Worm (Caenorhabditis elegans) whole organism, young adult: ENCODE data around the gene Y39H10B.2.

Experiments used
- B0261.1 ChIP-seq: sonication (generic microtip); optimal IDR thresholded peaks from 2 replicates; lab custom pipeline; 2016; ENCODE audit warnings: mild to moderate bottlenecking, missing genetic modification characterization, moderate library complexity, missing compliant biosample characterization
- C06A6.2 ChIP-seq: fragments of 200-800 bp; sonication (Bioruptor generic); conservative IDR thresholded peaks from 2 replicates; pipeline ENCODE4 v1.3.6; 2022; ENCODE audit warnings: missing genetic modification characterization, missing compliant biosample characterization
- C17E4.6 ChIP-seq: fragments of 200-800 bp; sonication (Bioruptor generic); IDR thresholded peaks from 2 replicates; pipeline ENCODE4 v1.3.6; 2022; ENCODE audit warnings: missing genetic modification reagents, missing genetic modification characterization, missing compliant biosample characterization
- F22D6.2 ChIP-seq: sonication (generic microtip); optimal IDR thresholded peaks from 2 replicates; lab custom pipeline; 2016; ENCODE audit warnings: mild to moderate bottlenecking, missing genetic modification characterization, missing compliant biosample characterization
- F49E8.2 ChIP-seq: sonication (generic microtip); optimal IDR thresholded peaks from 3 replicates; lab custom pipeline; 2017; ENCODE audit warnings: missing genetic modification characterization, mild to moderate bottlenecking, missing compliant biosample characterization, antibody characterized with exemption, moderate library complexity; ENCODE audit not compliant: insufficient read depth
- F52B5.7 ChIP-seq: sonication (generic microtip); optimal IDR thresholded peaks from 2 replicates; lab custom pipeline; 2016; ENCODE audit warnings: mild to moderate bottlenecking, missing genetic modification characterization, missing compliant biosample characterization
- K11D2.4 ChIP-seq: fragments of 200-800 bp; sonication (Bioruptor generic); IDR thresholded peaks from 2 replicates; pipeline ENCODE4 v1.3.6; 2022; ENCODE audit warnings: missing genetic modification reagents, missing genetic modification characterization, missing compliant biosample characterization
- T26A5.8 ChIP-seq: sonication (generic microtip); optimal IDR thresholded peaks from 2 replicates; lab custom pipeline; 2016; ENCODE audit warnings: missing genetic modification characterization, missing compliant biosample characterization
- Y53F4B.3 ChIP-seq: fragments of 200-800 bp; sonication (Bioruptor generic); IDR thresholded peaks from 2 replicates; pipeline ENCODE4 v1.3.6; 2022; ENCODE audit warnings: missing genetic modification reagents, missing genetic modification characterization, missing compliant biosample characterization
- Y79H2A.3 ChIP-seq: fragments of 200-800 bp; sonication (Bioruptor generic); conservative IDR thresholded peaks from 2 replicates; pipeline ENCODE4 v1.3.6; 2022; ENCODE audit warnings: missing genetic modification reagents, missing genetic modification characterization, missing compliant biosample characterization
- Y95B8A.8 ChIP-seq: fragments of 200-800 bp; sonication (Bioruptor generic); IDR thresholded peaks from 2 replicates; pipeline ENCODE4 v1.3.6; 2022; ENCODE audit warnings: missing genetic modification reagents, missing genetic modification characterization, missing compliant biosample characterization
- atf-7 ChIP-seq: sonication (generic microtip); optimal IDR thresholded peaks from 2 replicates; lab custom pipeline; 2017; ENCODE audit warnings: mild to moderate bottlenecking, missing genetic modification characterization, missing compliant biosample characterization
- athp-1 ChIP-seq: sonication (generic microtip); optimal IDR thresholded peaks from 2 replicates; lab custom pipeline; 2017; ENCODE audit warnings: mild to moderate bottlenecking, missing genetic modification characterization, missing compliant biosample characterization
- attf-6 ChIP-seq: fragments of 200-800 bp; sonication (Bioruptor generic); IDR thresholded peaks from 2 replicates; pipeline ENCODE4 v1.3.6; 2022; ENCODE audit warnings: missing genetic modification reagents, missing genetic modification characterization, missing compliant biosample characterization
- bed-1 ChIP-seq: fragments of 200-800 bp; sonication (Bioruptor generic); IDR thresholded peaks from 2 replicates; pipeline ENCODE4 v1.3.6; 2022; ENCODE audit warnings: missing genetic modification reagents, missing genetic modification characterization, missing compliant biosample characterization
- cebp-1 ChIP-seq, 2 experiments: fragments of 200-800 bp in 1 of 2; sonication (Bioruptor generic) in 1 of 2; sonication (generic microtip) in 1 of 2; IDR thresholded peaks in 1 of 2; optimal IDR thresholded peaks in 1 of 2; 2 replicates each; pipeline versions ENCODE4 v1.3.6 to Lab custom; 2017 to 2022; ENCODE audit warnings: missing compliant biosample characterization in 2 of 2, missing genetic modification characterization in 2 of 2, mild to moderate bottlenecking in 1 of 2, missing genetic modification reagents in 1 of 2, moderate library complexity in 1 of 2
- ceh-27 ChIP-seq: fragments of 200-800 bp; sonication (Bioruptor generic); optimal IDR thresholded peaks from 2 replicates; lab custom pipeline; 2018; ENCODE audit warnings: mild to moderate bottlenecking, missing genetic modification characterization, moderate library complexity, missing compliant biosample characterization
- dox-1 ChIP-seq: fragments of 200-800 bp; sonication (Bioruptor generic); IDR thresholded peaks from 2 replicates; pipeline ENCODE4 v1.3.6; 2022; ENCODE audit warnings: missing genetic modification reagents, missing genetic modification characterization, missing compliant biosample characterization
- him-1 ChIP-seq: sonication (generic microtip); optimal IDR thresholded peaks from 2 replicates; lab custom pipeline; 2016; ENCODE audit warnings: missing genotype, missing genetic modification reagents, missing genetic modification characterization, missing compliant biosample characterization
- hlh-12 ChIP-seq: sonication (generic microtip); optimal IDR thresholded peaks from 2 replicates; lab custom pipeline; 2016; ENCODE audit warnings: missing genetic modification characterization, missing compliant biosample characterization
- hmg-20 ChIP-seq: fragments of 200-800 bp; sonication (Bioruptor generic); IDR thresholded peaks from 2 replicates; pipeline ENCODE4 v1.3.6; 2022; ENCODE audit warnings: missing genetic modification reagents, missing genetic modification characterization, missing compliant biosample characterization
- hsf-1 ChIP-seq: fragments of 200-800 bp; sonication (Bioruptor generic); IDR thresholded peaks from 2 replicates; pipeline ENCODE4 v1.3.6; 2022; ENCODE audit warnings: missing genetic modification reagents, missing genetic modification characterization, missing compliant biosample characterization
- let-607 ChIP-seq, 2 experiments: fragments of 200-800 bp in 1 of 2; sonication (Bioruptor generic) in 1 of 2; sonication (generic microtip) in 1 of 2; optimal IDR thresholded peaks; 2 replicates each; lab custom pipeline; 2016 to 2018; ENCODE audit warnings: mild to moderate bottlenecking in 2 of 2, missing compliant biosample characterization in 2 of 2, missing genetic modification characterization in 2 of 2, moderate library complexity in 2 of 2, missing genotype in 1 of 2
- lin-26 ChIP-seq: fragments of 200-800 bp; sonication (Bioruptor generic); IDR thresholded peaks from 2 replicates; pipeline ENCODE4 v1.3.6; 2022; ENCODE audit warnings: missing genetic modification reagents, missing genetic modification characterization, missing compliant biosample characterization
- lin-54 ChIP-seq: fragments of 200-800 bp; sonication (Bioruptor generic); optimal IDR thresholded peaks from 2 replicates; lab custom pipeline; 2018; ENCODE audit warnings: mild to moderate bottlenecking, missing genetic modification characterization, missing compliant biosample characterization
- lir-1 ChIP-seq: fragments of 200-800 bp; sonication (Bioruptor generic); conservative IDR thresholded peaks from 2 replicates; pipeline ENCODE4 v1.3.6; 2022; ENCODE audit warnings: missing genetic modification reagents, missing genetic modification characterization, missing compliant biosample characterization
- mcd-1 ChIP-seq: fragments of 200-800 bp; sonication (Bioruptor generic); IDR thresholded peaks from 2 replicates; pipeline ENCODE4 v1.3.6; 2022; ENCODE audit warnings: missing genetic modification reagents, missing genetic modification characterization, missing compliant biosample characterization
- mel-28 ChIP-seq: sonication (generic microtip); optimal IDR thresholded peaks from 2 replicates; lab custom pipeline; 2016; ENCODE audit warnings: borderline replicate concordance, mild to moderate bottlenecking, missing genetic modification characterization, missing compliant biosample characterization
- mes-4 ChIP-seq: sonication (generic microtip); optimal IDR thresholded peaks from 2 replicates; lab custom pipeline; 2016; ENCODE audit warnings: missing genotype, missing genetic modification characterization, missing compliant biosample characterization
- mxl-1 ChIP-seq: sonication (generic microtip); optimal IDR thresholded peaks from 2 replicates; lab custom pipeline; 2016; ENCODE audit warnings: missing genetic modification characterization, missing compliant biosample characterization
- nfya-2 ChIP-seq: fragments of 200-800 bp; sonication (Bioruptor generic); IDR thresholded peaks from 2 replicates; pipeline ENCODE4 v1.3.6; 2022; ENCODE audit warnings: missing genetic modification reagents, missing genetic modification characterization, missing compliant biosample characterization
- nfyb-1 ChIP-seq: fragments of 200-800 bp; sonication (Bioruptor generic); IDR thresholded peaks from 2 replicates; pipeline ENCODE4 v1.3.6; 2022; ENCODE audit warnings: missing genetic modification reagents, missing genetic modification characterization, missing compliant biosample characterization
- nhr-90 ChIP-seq: sonication (generic microtip); optimal IDR thresholded peaks from 2 replicates; lab custom pipeline; 2016; ENCODE audit warnings: missing genotype, mild to moderate bottlenecking, missing genetic modification characterization, missing compliant biosample characterization
- pbrm-1 ChIP-seq: fragments of 200-800 bp; sonication (Bioruptor generic); IDR thresholded peaks from 2 replicates; pipeline ENCODE4 v1.3.6; 2022; ENCODE audit warnings: missing genetic modification reagents, missing genetic modification characterization, missing compliant biosample characterization
- rcor-1 ChIP-seq: fragments of 200-800 bp; sonication (Bioruptor generic); IDR thresholded peaks from 2 replicates; pipeline ENCODE4 v1.3.6; 2022; ENCODE audit warnings: missing genetic modification reagents, missing genetic modification characterization, missing compliant biosample characterization
- repo-1 ChIP-seq: sonication (generic microtip); optimal IDR thresholded peaks from 2 replicates; lab custom pipeline; 2017; ENCODE audit warnings: mild to moderate bottlenecking, missing genetic modification characterization, missing compliant biosample characterization
- snpc-1.3 ChIP-seq: sonication (generic microtip); optimal IDR thresholded peaks from 2 replicates; lab custom pipeline; 2017; ENCODE audit warnings: missing genetic modification characterization, mild to moderate bottlenecking, missing compliant biosample characterization, antibody characterized with exemption, moderate library complexity, missing genotype, missing genetic modification reagents; ENCODE audit not compliant: insufficient read depth
- snpc-4 ChIP-seq, 5 experiments: fragments of 150-350 bp in 1 of 5; sonication (generic microtip) in 4 of 5; optimal IDR thresholded peaks; 2 replicates each; lab custom pipeline; 2014 to 2018; ENCODE audit warnings: missing genetic modification characterization in 5 of 5, missing biosample characterization in 3 of 5, antibody characterized with exemption in 2 of 5, mild to moderate bottlenecking in 2 of 5, missing compliant biosample characterization in 2 of 5, missing genotype in 2 of 5, moderate library complexity in 2 of 5, missing genetic modification reagents in 1 of 5
- tbx-9 ChIP-seq: sonication (generic microtip); optimal IDR thresholded peaks from 2 replicates; lab custom pipeline; 2016; ENCODE audit warnings: borderline replicate concordance, missing genetic modification characterization, inconsistent platforms, missing compliant biosample characterization
- tlf-1 ChIP-seq: fragments of 200-800 bp; sonication (Bioruptor generic); optimal IDR thresholded peaks from 2 replicates; lab custom pipeline; 2018; ENCODE audit warnings: mild to moderate bottlenecking, missing genetic modification characterization, missing compliant biosample characterization
- zfh-2 ChIP-seq: fragments of 200-800 bp; sonication (Bioruptor generic); conservative IDR thresholded peaks from 2 replicates; pipeline ENCODE4 v1.3.6; 2022; ENCODE audit warnings: missing genetic modification reagents, missing genetic modification characterization, missing compliant biosample characterization

The Y39H10B.2 gene

DNA sequence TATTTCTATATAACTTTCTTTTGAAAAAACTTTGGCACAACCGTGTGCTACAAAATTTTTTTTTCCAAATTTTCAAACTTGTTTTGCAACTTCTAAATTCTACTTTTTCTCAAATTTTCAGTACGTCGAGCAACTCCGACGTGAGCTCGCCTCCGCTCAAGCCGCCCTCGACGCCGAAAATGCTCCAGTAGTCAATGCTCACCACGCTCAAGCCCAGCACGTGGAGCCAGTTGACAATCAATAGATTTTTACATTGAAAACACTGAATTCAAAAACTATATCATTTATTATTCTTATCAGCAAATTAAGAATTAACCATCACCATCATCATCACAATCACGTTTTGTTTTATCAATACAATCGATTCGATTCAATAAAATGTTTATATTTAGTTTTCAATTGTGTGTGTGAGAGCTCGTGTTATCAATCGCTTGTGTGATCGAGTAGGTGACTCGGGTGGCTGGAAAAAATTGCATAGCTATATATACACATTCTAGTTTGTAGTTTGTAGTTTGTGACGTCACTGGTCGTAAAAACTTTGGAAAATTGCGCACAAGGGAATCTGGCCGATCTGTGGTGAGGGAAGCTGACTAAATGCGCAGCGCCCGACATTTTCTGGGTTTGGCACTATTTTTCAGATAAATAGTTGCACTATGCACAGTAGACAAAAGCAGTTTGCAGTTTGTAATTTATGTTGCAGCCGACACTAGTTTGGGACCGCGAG is 34.1 kb upstream of the Y39H10B.2 start (continued):
- TF ChIP-seq Y53F4B.3 (GFP tag; lab: Robert Waterston, UW) (no peak), snpc-4 (GFP tag; optimal IDR thresholded peaks at IDR 0.05; lab: Kevin White, UChicago) (no peak), snpc-4 (tag; optimal IDR thresholded peaks at IDR 0.05; lab: Kevin White, UChicago) (peak in 3 of 4 experiments; percentile 55 to 75 (median 64)), athp-1 (tag; lab: Kevin White, UChicago) (peak; percentile 3), him-1 (tag; lab: Kevin White, UChicago) (no peak), B0261.1 (tag; lab: Kevin White, UChicago) (no peak), lir-1 (GFP tag; lab: Robert Waterston, UW) (no peak), hmg-20 (GFP tag; lab: Robert Waterston, UW) (no peak)

DNA sequence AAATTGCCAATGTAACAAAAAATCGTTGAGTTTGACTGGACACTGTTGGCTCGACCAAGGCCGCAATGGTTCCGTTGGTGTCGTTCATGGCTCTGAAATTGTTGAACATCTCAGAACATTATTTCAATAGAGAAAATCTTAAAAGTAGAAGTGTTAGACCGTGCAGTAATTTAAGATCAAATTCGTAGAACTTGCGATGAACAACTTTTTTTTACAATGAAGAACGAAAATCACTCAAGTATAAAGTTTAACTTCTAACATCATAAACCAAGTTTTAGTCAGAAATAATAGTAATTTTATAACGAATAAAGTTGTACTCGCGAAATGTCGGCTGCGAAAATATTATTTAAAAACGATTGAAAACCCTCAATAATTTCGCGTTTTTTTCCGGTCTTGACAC is 31.5 kb upstream of the Y39H10B.2 start, which contains the start of gene srx-41:
TSS of gene srx-41 (minus strand) at position 101 of the 400 bp plus-strand sequence.
- no peak for TF ChIP-seq C17E4.6 (GFP tag; lab: Robert Waterston, UW)
- TF ChIP-seq bed-1 (GFP tag; lab: Robert Waterston, UW): no peak
- TF ChIP-seq athp-1 (tag; lab: Kevin White, UChicago): no peak
- no peak for TF ChIP-seq atf-7 (tag; lab: Kevin White, UChicago)
- TF ChIP-seq mel-28: no peak
- TF ChIP-seq Y79H2A.3 (GFP tag; lab: Robert Waterston, UW): no peak

- no peak for TF ChIP-seq Y95B8A.8 (GFP tag; lab: Robert Waterston, UW)
- no peak for TF ChIP-seq lin-26 (GFP tag; lab: Robert Waterston, UW)
- TF ChIP-seq let-607 (tag; optimal IDR thresholded peaks at IDR 0.05; lab: Kevin White, UChicago): no peak
- no peak for TF ChIP-seq ceh-27
- no peak for TF ChIP-seq mxl-1
- no peak for TF ChIP-seq repo-1
- no peak for TF ChIP-seq mel-28
Measured at ce11 chrV:3639873-3640272, 28.7 kb upstream of the Y39H10B.2 start.

ce11 chrV:3644193-3644693 is 24.3 kb upstream of the Y39H10B.2 start, which contains the start of gene F59B1.8:
TSS of gene F59B1.8 (minus strand) at chrV:3644243.
- TF ChIP-seq nfyb-1 (0 out of 2 replicates have a peak, but pooled peaks have one; percentile 14), mcd-1 (GFP tag; lab: Robert Waterston, UW) (no peak), attf-6 (GFP tag; lab: Robert Waterston, UW) (no peak), zfh-2 (no peak), hlh-12 (tag; lab: Kevin White, UChicago) (no peak), K11D2.4 (GFP tag; lab: Robert Waterston, UW) (no peak), T26A5.8 (tag; lab: Kevin White, UChicago) (no peak), rcor-1 (GFP tag; lab: Robert Waterston, UW) (no peak), C06A6.2 (GFP tag; lab: Robert Waterston, UW) (no peak), mes-4 (tag; lab: Kevin White, UChicago) (no peak), F49E8.2 (tag; lab: Kevin White, UChicago) (no peak), dox-1 (GFP tag; lab: Robert Waterston, UW) (peak; percentile 49; the same call in 1 of the 2 replicates), hsf-1 (GFP tag; lab: Robert Waterston, UW) (no peak), lin-26 (GFP tag; lab: Robert Waterston, UW) (no peak), tlf-1 (GFP tag; lab: Kevin White, UChicago) (no peak), tbx-9 (tag; lab: Kevin White, UChicago) (no peak), lin-54 (GFP tag; lab: Kevin White, UChicago) (peak; percentile 14), nfya-2 (no peak), snpc-1.3 (tag; lab: Kevin White, UChicago) (no peak), F22D6.2 (tag; lab: Kevin White, UChicago) (no peak), F52B5.7 (tag; lab: Kevin White, UChicago) (no peak), pbrm-1 (GFP tag; lab: Robert Waterston, UW) (no peak), cebp-1 (GFP tag; IDR thresholded peaks at IDR 0.05; lab: Robert Waterston, UW) (peak; percentile 47; the same call in 1 of the 2 replicates), cebp-1 (tag; optimal IDR thresholded peaks at IDR 0.05; lab: Kevin White, UChicago) (peak; percentile 74), nhr-90 (tag; lab: Kevin White, UChicago) (peak; percentile 23)
